Fruit fly (Drosophila melanogaster) whole organism, embryonic: ENCODE data around the gene CG31205.

ENCODE experiments used
- B-H2 ChIP-seq: fragments of 200-800 bp; sonication (Bioruptor generic); optimal IDR thresholded peaks from 2 replicates; lab custom pipeline; 2018; ENCODE audit warnings: missing biosample characterization, mild to moderate bottlenecking, missing genetic modification characterization
- Bdp1 ChIP-seq: fragments of 200-800 bp; sonication (Bioruptor generic); optimal IDR thresholded peaks from 3 replicates; lab custom pipeline; 2016; ENCODE audit warnings: missing biosample characterization, missing genetic modification characterization
- CG10565 ChIP-seq: fragments of 200-800 bp; sonication (Bioruptor generic); optimal IDR thresholded peaks from 3 replicates; lab custom pipeline; 2016; ENCODE audit warnings: missing biosample characterization, mild to moderate bottlenecking, missing genetic modification characterization
- CG11398 ChIP-seq: fragments of 200-800 bp; sonication (Bioruptor generic); optimal IDR thresholded peaks from 2 replicates; lab custom pipeline; 2016; ENCODE audit warnings: missing biosample characterization, missing genetic modification characterization
- CG14965 ChIP-seq: fragments of 200-800 bp; sonication (Bioruptor generic); optimal IDR thresholded peaks from 2 replicates; lab custom pipeline; 2016; ENCODE audit warnings: missing biosample characterization, missing genetic modification characterization, borderline replicate concordance
- CG1529 ChIP-seq: fragments of 200-800 bp; sonication (Bioruptor generic); optimal IDR thresholded peaks from 3 replicates; lab custom pipeline; 2018; ENCODE audit warnings: missing biosample characterization, missing genetic modification characterization
- CG15479 ChIP-seq: fragments of 200-800 bp; sonication (Bioruptor generic); optimal IDR thresholded peaks from 3 replicates; lab custom pipeline; 2019; ENCODE audit warnings: missing biosample characterization, mild to moderate bottlenecking, missing genetic modification characterization, moderate library complexity
- CG2199 ChIP-seq: fragments of 200-800 bp; sonication (Bioruptor generic); IDR thresholded peaks from 3 replicates; pipeline ENCODE4 v1.3.6; 2022; ENCODE audit warnings: missing biosample characterization, missing genetic modification characterization
- CG3726 ChIP-seq: fragments of 200-800 bp; sonication (Bioruptor generic); IDR thresholded peaks from 3 replicates; pipeline ENCODE4, ENCODE4 v1.3.6; 2022; ENCODE audit warnings: missing biosample characterization, missing genetic modification characterization
- CG7839 ChIP-seq: fragments of 200-800 bp; sonication (Bioruptor generic); optimal IDR thresholded peaks from 3 replicates; lab custom pipeline; 2018; ENCODE audit warnings: missing biosample characterization, mild to moderate bottlenecking, missing genetic modification characterization, moderate library complexity
- CG8478 ChIP-seq: fragments of >200 bp; optimal IDR thresholded peaks from 2 replicates; lab custom pipeline; 2018
- CG9876 ChIP-seq: fragments of 200-800 bp; sonication (Bioruptor generic); optimal IDR thresholded peaks from 2 replicates; lab custom pipeline; 2016; ENCODE audit warnings: missing biosample characterization, missing genetic modification characterization
- CHES-1-like ChIP-seq: fragments of 200-800 bp; sonication (Bioruptor generic); optimal IDR thresholded peaks from 2 replicates; lab custom pipeline; 2016; ENCODE audit warnings: missing biosample characterization, missing genetic modification characterization
- Dek ChIP-seq: fragments of 200-800 bp; sonication (Bioruptor generic); optimal IDR thresholded peaks from 3 replicates; lab custom pipeline; 2019; ENCODE audit warnings: missing biosample characterization, mild to moderate bottlenecking, missing genetic modification characterization, moderate library complexity
- Dip3 ChIP-seq: fragments of 200-800 bp; sonication (Bioruptor generic); optimal IDR thresholded peaks from 3 replicates; lab custom pipeline; 2016; ENCODE audit warnings: missing biosample characterization, missing genetic modification characterization
- Drgx ChIP-seq: fragments of 200-800 bp; sonication (Bioruptor generic); IDR thresholded peaks from 2 replicates; pipeline ENCODE4 v1.3.6; 2022; ENCODE audit warnings: missing biosample characterization, missing genetic modification characterization
- E2f1 ChIP-seq: fragments of 200-800 bp; sonication (Bioruptor generic); IDR thresholded peaks from 2 replicates; pipeline ENCODE4 v1.3.6; 2022; ENCODE audit warnings: missing biosample characterization, missing genetic modification characterization
- ERR ChIP-seq: fragments of 200-800 bp; sonication (Bioruptor generic); optimal IDR thresholded peaks from 2 replicates; lab custom pipeline; 2016; ENCODE audit warnings: missing biosample characterization, missing genetic modification characterization
- Ets65A ChIP-seq: fragments of 200-800 bp; sonication (Bioruptor generic); peaks from one replicate; lab custom pipeline; 2016; ENCODE audit warnings: missing biosample characterization, missing genetic modification characterization
- Ptx1 ChIP-seq: fragments of 200-800 bp; sonication (Bioruptor generic); IDR thresholded peaks from 2 replicates; pipeline ENCODE4 v1.3.6; 2022; ENCODE audit warnings: missing biosample characterization, missing genetic modification characterization
- Trl ChIP-seq, 3 experiments: fragments of >200 bp in 2 of 3; fragments of 200-800 bp in 1 of 3; sonication (Bioruptor generic) in 1 of 3; optimal IDR thresholded peaks; 2 replicates in 1 of 3; 3 replicates in 2 of 3; lab custom pipeline; 2016 to 2017; ENCODE audit warnings: missing biosample characterization in 1 of 3, missing genetic modification characterization in 1 of 3
- az2 ChIP-seq: fragments of 200-800 bp; sonication (Bioruptor generic); optimal IDR thresholded peaks from 3 replicates; lab custom pipeline; 2016; ENCODE audit warnings: missing biosample characterization, missing genetic modification characterization
- bsh ChIP-seq, 2 experiments: fragments of 200-800 bp; sonication (Bioruptor generic); optimal IDR thresholded peaks; 2 replicates each; lab custom pipeline; 2017 to 2018; ENCODE audit warnings: mild to moderate bottlenecking in 2 of 2, missing biosample characterization in 2 of 2, missing genetic modification characterization in 2 of 2, moderate library complexity in 1 of 2
- cg ChIP-seq: fragments of 200-800 bp; sonication (Bioruptor generic); optimal IDR thresholded peaks from 3 replicates; lab custom pipeline; 2019; ENCODE audit warnings: missing biosample characterization, mild to moderate bottlenecking, missing genetic modification characterization, moderate library complexity
- chm ChIP-seq: fragments of 200-800 bp; sonication (Bioruptor generic); IDR thresholded peaks from 2 replicates; pipeline ENCODE4 v1.3.6; 2022; ENCODE audit warnings: missing biosample characterization, missing genetic modification characterization
- corto ChIP-seq: fragments of 200-800 bp; sonication (Bioruptor generic); optimal IDR thresholded peaks from 2 replicates; lab custom pipeline; 2016; ENCODE audit warnings: missing biosample characterization, mild to moderate bottlenecking, missing genetic modification characterization, moderate library complexity
- croc ChIP-seq: fragments of 200-800 bp; sonication (Bioruptor generic); conservative IDR thresholded peaks from 3 replicates; pipeline ENCODE4 v1.3.6; 2022; ENCODE audit warnings: missing biosample characterization, missing genetic modification characterization
- emc ChIP-seq: fragments of 200-800 bp; sonication (Bioruptor generic); optimal IDR thresholded peaks from 2 replicates; lab custom pipeline; 2016; ENCODE audit warnings: missing biosample characterization, missing genetic modification characterization
- fru ChIP-seq: fragments of >200 bp; optimal IDR thresholded peaks from 2 replicates; lab custom pipeline; 2017
- gcm ChIP-seq: fragments of 200-800 bp; sonication (Bioruptor generic); optimal IDR thresholded peaks from 2 replicates; lab custom pipeline; 2019; ENCODE audit warnings: missing biosample characterization, mild to moderate bottlenecking, missing genetic modification characterization, moderate library complexity
- lbe ChIP-seq: fragments of 200-800 bp; sonication (Bioruptor generic); optimal IDR thresholded peaks from 2 replicates; lab custom pipeline; 2016; ENCODE audit warnings: missing biosample characterization, mild to moderate bottlenecking, missing genetic modification characterization
- nerfin-1 ChIP-seq: fragments of 200-800 bp; sonication (Bioruptor generic); optimal IDR thresholded peaks from 3 replicates; lab custom pipeline; 2019; ENCODE audit warnings: missing biosample characterization, mild to moderate bottlenecking, missing genetic modification characterization, moderate library complexity
- nom ChIP-seq: fragments of 200-800 bp; sonication (Bioruptor generic); optimal IDR thresholded peaks from 2 replicates; lab custom pipeline; 2017; ENCODE audit warnings: missing biosample characterization, missing genetic modification characterization, mild to moderate bottlenecking, moderate library complexity, missing genetic modification reagents
- odd ChIP-seq: fragments of 200-800 bp; sonication (Bioruptor generic); optimal IDR thresholded peaks from 2 replicates; lab custom pipeline; 2017; ENCODE audit warnings: missing biosample characterization, mild to moderate bottlenecking, missing genetic modification characterization
- peb ChIP-seq: fragments of 200-800 bp; sonication (Bioruptor generic); IDR thresholded peaks from 2 replicates; pipeline ENCODE4 v1.3.6; 2022; ENCODE audit warnings: missing biosample characterization, missing genetic modification characterization
- pzg ChIP-seq: fragments of 200-800 bp; sonication (Bioruptor generic); optimal IDR thresholded peaks from 3 replicates; lab custom pipeline; 2018; ENCODE audit warnings: missing biosample characterization, mild to moderate bottlenecking, missing genetic modification characterization, moderate library complexity
- repo ChIP-seq: fragments of 200-800 bp; sonication (Bioruptor generic); optimal IDR thresholded peaks from 2 replicates; lab custom pipeline; 2016; ENCODE audit warnings: missing biosample characterization, missing genetic modification characterization
- rib ChIP-seq: fragments of 200-800 bp; sonication (Bioruptor generic); IDR thresholded peaks from 2 replicates; pipeline ENCODE4 v1.3.6; 2022; ENCODE audit warnings: missing biosample characterization, missing genetic modification characterization
- run ChIP-seq: fragments of 200-800 bp; sonication (Bioruptor generic); optimal IDR thresholded peaks from 3 replicates; lab custom pipeline; 2018; ENCODE audit warnings: missing biosample characterization, mild to moderate bottlenecking, missing genetic modification characterization
- sens ChIP-seq: fragments of 200-800 bp; sonication (Bioruptor generic); peaks from one replicate; lab custom pipeline; 2016; ENCODE audit warnings: missing biosample characterization, missing genetic modification characterization
- seq ChIP-seq: fragments of 200-800 bp; sonication (Bioruptor generic); IDR thresholded peaks from 2 replicates; pipeline ENCODE4 v1.3.6; 2022; ENCODE audit warnings: missing biosample characterization, missing genetic modification characterization
- slbo ChIP-seq: fragments of 200-800 bp; sonication (Bioruptor generic); IDR thresholded peaks from 2 replicates; pipeline ENCODE4 v1.3.6; 2022; ENCODE audit warnings: missing biosample characterization, missing genetic modification characterization
- sqz ChIP-seq: fragments of 200-800 bp; sonication (Bioruptor generic); optimal IDR thresholded peaks from 3 replicates; lab custom pipeline; 2018; ENCODE audit warnings: missing biosample characterization, mild to moderate bottlenecking, missing genetic modification characterization
- wek ChIP-seq: fragments of 200-800 bp; sonication (Bioruptor generic); optimal IDR thresholded peaks from 3 replicates; lab custom pipeline; 2018; ENCODE audit warnings: missing biosample characterization, mild to moderate bottlenecking, missing genetic modification characterization, moderate library complexity
- zfh1 ChIP-seq: fragments of 200-800 bp; sonication (Bioruptor generic); IDR thresholded peaks from 3 replicates; pipeline ENCODE4 v1.3.6; 2022; ENCODE audit warnings: missing biosample characterization, missing genetic modification characterization

Gene CG31205

DNA sequence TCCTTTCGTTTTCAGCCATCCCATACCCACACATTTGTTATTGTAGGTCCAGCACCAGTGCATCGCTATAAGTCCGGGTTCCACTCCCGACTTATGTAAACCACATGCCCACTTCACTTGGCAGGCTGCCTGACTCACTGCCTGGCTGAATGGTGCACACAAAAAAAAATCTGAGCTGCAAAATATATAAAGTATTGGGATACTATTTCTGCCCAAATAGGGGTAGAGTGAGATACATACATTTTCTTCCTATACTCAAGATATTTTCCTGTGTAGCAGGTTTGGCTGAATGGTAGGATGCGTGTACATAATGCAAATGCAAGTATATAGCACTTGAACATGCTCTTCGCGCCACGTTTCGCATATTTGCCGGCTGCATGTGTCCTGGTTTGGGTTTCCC, 41.7 kb downstream of the CG31205 start (continued):
- TF ChIP-seq nom (GFP tag; lab: Kevin White, UChicago) (peak; percentile 14), peb (GFP tag; lab: Robert Waterston, UW) (no peak), zfh1 (GFP tag; lab: Robert Waterston, UW) (no peak)

DNA sequence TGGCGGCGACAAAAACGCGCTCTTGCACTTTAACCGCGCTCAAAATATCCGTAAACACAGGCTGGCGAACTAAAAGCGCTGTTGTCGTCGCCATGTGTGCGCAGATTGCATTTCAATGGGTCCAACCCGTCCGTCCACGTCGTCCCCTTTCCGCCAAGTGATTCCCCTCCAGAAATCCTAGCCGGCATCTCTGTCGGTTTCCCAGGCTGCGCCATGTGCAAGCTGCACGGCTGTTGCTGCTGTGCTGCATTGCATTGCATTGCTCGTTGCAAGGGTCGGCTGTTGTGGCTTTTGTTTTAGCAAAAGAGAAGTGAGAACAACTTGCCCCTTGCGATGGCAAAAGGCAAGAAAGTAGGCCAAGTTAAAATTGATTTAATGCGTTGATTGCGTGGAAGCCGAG, 42.7 kb downstream of the CG31205 start:
- no peak for TF ChIP-seq CG2199
- no peak for TF ChIP-seq pzg (GFP tag; lab: Kevin White, UChicago)
- no peak for TF ChIP-seq Bdp1 (GFP tag; lab: Kevin White, UChicago)
- TF ChIP-seq CG1529: no peak
- TF ChIP-seq CG3726 (GFP tag; lab: Robert Waterston, UW): no peak
- TF ChIP-seq repo (GFP tag; lab: Kevin White, UChicago): no peak
- TF ChIP-seq, all 482 proteins: peak for 0

DNA sequence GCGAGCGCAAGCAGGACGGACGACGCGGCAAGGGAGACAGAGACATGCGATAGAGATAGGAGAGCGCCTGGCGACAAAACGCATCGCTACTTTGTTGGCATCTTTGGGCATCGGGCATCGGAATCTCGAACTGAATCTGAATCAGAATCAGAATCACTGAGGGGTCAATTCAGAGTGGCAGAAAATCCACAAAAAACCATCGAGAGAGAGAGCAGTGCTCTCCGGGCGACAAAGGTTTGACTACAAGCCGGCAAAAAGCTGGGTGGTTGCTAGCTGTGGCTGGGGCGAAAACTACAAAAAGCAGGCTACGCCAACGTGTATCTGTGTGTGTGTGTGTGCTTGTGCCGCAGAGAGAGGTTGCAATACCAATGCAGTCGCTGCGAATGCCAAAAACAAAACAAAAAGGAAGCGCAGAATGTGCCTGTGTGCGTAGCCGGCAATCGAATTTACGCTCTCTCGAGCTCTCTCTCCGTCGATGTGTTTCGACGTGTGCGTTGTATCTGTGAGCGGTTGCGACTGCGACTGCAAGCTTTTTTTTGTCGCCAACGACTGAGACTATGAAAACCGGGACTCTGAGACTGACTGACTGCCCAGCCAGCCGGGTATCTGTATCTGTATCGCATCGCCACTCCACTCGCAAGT, 47.0 kb downstream of the CG31205 start:
- TF ChIP-seq lbe (GFP tag; lab: Kevin White, UChicago) (peak; percentile 97), nerfin-1 (tag; lab: Kevin White, UChicago) (peak; percentile 83), chm (GFP tag; lab: Robert Waterston, UW) (no peak), corto (GFP tag; lab: Kevin White, UChicago) (peak; percentile 98), Dek (no peak), Trl (optimal IDR thresholded peaks at IDR 0.05; lab: Kevin White, UChicago) (peak; percentile 3 to 29), Trl (GFP tag; optimal IDR thresholded peaks at IDR 0.05; lab: Kevin White, UChicago) (no peak), CG14965 (no peak), cg (GFP tag; lab: Kevin White, UChicago) (peak; percentile 41), Drgx (GFP tag; lab: Robert Waterston, UW) (peak; percentile 99), nom (GFP tag; lab: Kevin White, UChicago) (peak; percentile 98), Ets65A (GFP tag; lab: Kevin White, UChicago) (peak; percentile 41), bsh (GFP tag; optimal IDR thresholded peaks at IDR 0.05; lab: Kevin White, UChicago) (peak in 1 of 2 experiments; percentile 91)

DNA sequence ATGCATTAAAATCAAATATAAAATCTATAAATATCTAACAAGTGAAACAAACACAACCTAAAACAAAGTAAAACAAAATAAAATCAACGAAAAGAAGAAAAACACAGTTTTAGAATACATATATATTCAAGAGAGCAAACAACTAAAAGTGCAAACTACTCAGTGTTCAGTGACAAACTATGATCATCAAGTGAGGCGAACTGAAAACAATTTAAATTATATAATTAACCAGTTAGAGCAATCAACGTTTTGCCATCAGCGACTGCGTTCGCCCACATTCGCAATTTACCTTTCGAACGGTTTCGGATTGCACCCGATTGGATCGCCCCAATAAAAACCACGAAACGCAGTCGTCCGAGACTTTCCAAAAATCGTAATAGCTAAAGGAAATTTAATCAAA, 48.1 kb downstream of the CG31205 start:
- no peak for TF ChIP-seq sens (GFP tag; lab: Kevin White, UChicago)
- no peak for TF ChIP-seq az2 (GFP tag; lab: Kevin White, UChicago)
- TF ChIP-seq croc: no peak
- no peak for TF ChIP-seq B-H2 (GFP tag; lab: Kevin White, UChicago)
- no peak for TF ChIP-seq gcm
- TF ChIP-seq CG7839 (tag; lab: Kevin White, UChicago): no peak
- TF ChIP-seq, all 482 proteins: peak for 0

DNA sequence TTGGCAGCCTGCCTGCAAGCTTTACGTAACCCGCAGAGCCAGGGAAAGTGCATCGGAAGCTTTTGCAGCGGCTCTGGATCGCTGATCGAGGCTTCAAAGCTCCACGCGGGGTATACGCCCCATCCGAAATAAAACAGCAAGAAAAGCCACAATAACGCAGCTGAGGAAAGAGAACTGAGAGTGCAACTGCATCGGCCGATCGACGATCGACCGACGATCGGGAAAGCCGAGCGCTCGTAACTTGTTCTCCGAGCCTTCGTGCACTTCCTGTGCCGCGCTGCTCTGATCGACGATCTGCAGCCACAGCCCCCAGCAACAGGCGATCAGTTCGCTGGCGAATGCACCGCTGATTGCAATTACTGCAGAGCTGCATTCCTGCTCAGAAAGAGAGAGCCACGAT, 48.5 kb downstream of the CG31205 start:
- TF ChIP-seq wek (GFP tag; lab: Kevin White, UChicago): no peak
- TF ChIP-seq Dip3 (GFP tag; lab: Kevin White, UChicago): no peak
- TF ChIP-seq CG11398: no peak
- TF ChIP-seq rib (GFP tag; lab: Robert Waterston, UW): no peak
- no peak for TF ChIP-seq slbo
- no peak for TF ChIP-seq seq (GFP tag; lab: Robert Waterston, UW)
- no peak for TF ChIP-seq run (tag; lab: Kevin White, UChicago)
- TF ChIP-seq Ptx1 (GFP tag; lab: Robert Waterston, UW): no peak
- no peak for TF ChIP-seq Trl (optimal IDR thresholded peaks at IDR 0.05; lab: Kevin White, UChicago)
- TF ChIP-seq Trl (GFP tag; optimal IDR thresholded peaks at IDR 0.05; lab: Kevin White, UChicago): no peak
- no peak for TF ChIP-seq E2f1 (GFP tag; lab: Robert Waterston, UW)
- no peak for TF ChIP-seq sqz (GFP tag; lab: Kevin White, UChicago)
- TF ChIP-seq cg (GFP tag; lab: Kevin White, UChicago): no peak
- TF ChIP-seq CG9876 (GFP tag; lab: Kevin White, UChicago): no peak
- TF ChIP-seq CG15479 (GFP tag; lab: Kevin White, UChicago): peak; percentile 28
- TF ChIP-seq nom (GFP tag; lab: Kevin White, UChicago): peak; percentile 93
- no peak for TF ChIP-seq fru
- no peak for TF ChIP-seq CG10565 (GFP tag; lab: Kevin White, UChicago)
- TF ChIP-seq CG8478 (lab: Kevin White, UChicago): peak; percentile 41
- TF ChIP-seq ERR (GFP tag; lab: Kevin White, UChicago): no peak
- no peak for TF ChIP-seq emc (GFP tag; lab: Kevin White, UChicago)
- TF ChIP-seq odd (GFP tag; lab: Kevin White, UChicago): no peak
- no peak for TF ChIP-seq CHES-1-like (GFP tag; lab: Kevin White, UChicago)
